Worm (Caenorhabditis elegans) whole organism, mixed stage, embryonic: ENCODE data around the gene col-124.
A peak's percentile ranks its signal among the peaks of the same experiment; 100 is the strongest.

ENCODE experiments used
- elt-3 ChIP-seq: fragments of 150-350 bp; optimal IDR thresholded peaks from 2 replicates; lab custom pipeline; 2014; ENCODE audit warnings: missing biosample characterization, missing genetic modification characterization
- mep-1 ChIP-seq: fragments of 150-350 bp; optimal IDR thresholded peaks from 2 replicates; lab custom pipeline; 2017; ENCODE audit warnings: missing biosample characterization, missing genetic modification reagents, missing genetic modification characterization, inconsistent platforms
- pha-4 ChIP-seq: fragments of 150-350 bp; optimal IDR thresholded peaks from 2 replicates; lab custom pipeline; 2018; ENCODE audit warnings: missing biosample characterization, missing genetic modification reagents, missing genetic modification characterization

- no peak for TF ChIP-seq elt-3 (tag; lab: Kevin White, UChicago)
- TF ChIP-seq pha-4 (tag; lab: Kevin White, UChicago), result no peak
- peak; percentile 30 for TF ChIP-seq mep-1 (tag; lab: Kevin White, UChicago)
These were observed 5.9 kb downstream of the col-124 start, which contains the start of gene C24F3.2 for ce11 chrIV:10222122-10222589.
